Worm (Caenorhabditis elegans): ENCODE results near the gene Y73B6A.3.

The Y73B6A.3 gene

ce11 chrIV:6785151-6785550 is 45.1 kb upstream of the Y73B6A.3 start, which contains the start of gene dyci-1:
Gene dyci-1, minus strand, starts transcription at chrIV:6785272.
- no peak for TF ChIP-seq tlf-1 (GFP tag; optimal IDR thresholded peaks at IDR 0.05)
- peak; percentile 7 for TF ChIP-seq attf-5 (GFP tag; optimal IDR thresholded peaks at IDR 0.05)
- TF ChIP-seq lin-26 (GFP tag; IDR thresholded peaks at IDR 0.05) = no peak
- no peak for TF ChIP-seq lin-40 (tag; optimal IDR thresholded peaks at IDR 0.05)
- TF ChIP-seq lin-35 (GFP tag; optimal IDR thresholded peaks at IDR 0.05) = no peak
- TF ChIP-seq K11D2.4 (GFP tag; IDR thresholded peaks at IDR 0.05) = no peak
- peak; percentile 47; the same call in 1 of the 2 replicates for TF ChIP-seq mcd-1 (GFP tag; IDR thresholded peaks at IDR 0.05)
- no peak for TF ChIP-seq ztf-18 (tag; optimal IDR thresholded peaks at IDR 0.05)
- no peak for TF ChIP-seq egrh-3 (GFP tag; IDR thresholded peaks at IDR 0.05)
- no peak for TF ChIP-seq ztf-25 (GFP tag; IDR thresholded peaks at IDR 0.05)
- TF ChIP-seq snpc-1.3 (tag; optimal IDR thresholded peaks at IDR 0.05; ENCODE audit: insufficient read depth) = no peak
- TF ChIP-seq sdz-38 (tag; optimal IDR thresholded peaks at IDR 0.05) = no peak
- peak; percentile 3 for TF ChIP-seq ZK185.1 (tag; optimal IDR thresholded peaks at IDR 0.05; ENCODE audit: poor library complexity, severe bottlenecking)
- no peak for TF ChIP-seq ceh-27 (GFP tag; optimal IDR thresholded peaks at IDR 0.05)
- no peak for TF ChIP-seq unc-130 (GFP tag; optimal IDR thresholded peaks at IDR 0.05)
- no peak for TF ChIP-seq ztf-3 (GFP tag; optimal IDR thresholded peaks at IDR 0.05)
- 0 out of 2 replicates have a peak, but pooled peaks have one; percentile 18 for TF ChIP-seq madf-6 (GFP tag; IDR thresholded peaks at IDR 0.05)
- TF ChIP-seq hlh-26 (GFP tag; conservative IDR thresholded peaks at IDR 0.05) = no peak
- TF ChIP-seq hsf-1 (GFP tag; IDR thresholded peaks at IDR 0.05) = no peak
- no peak for TF ChIP-seq Y67H2A.10 (GFP tag; conservative IDR thresholded peaks at IDR 0.05)
- TF ChIP-seq ceh-40 (GFP tag; IDR thresholded peaks at IDR 0.05) = no peak
- no peak for TF ChIP-seq rec-8 (tag; optimal IDR thresholded peaks at IDR 0.05)
- TF ChIP-seq madf-10 (tag; optimal IDR thresholded peaks at IDR 0.05) = no peak
- peak; percentile 62; the same call in 1 of the 2 replicates for TF ChIP-seq hmg-1.2 (GFP tag; IDR thresholded peaks at IDR 0.05)
- peak; percentile 27 for TF ChIP-seq nhr-80 (tag; optimal IDR thresholded peaks at IDR 0.05)
- TF ChIP-seq D2030.7 (GFP tag; IDR thresholded peaks at IDR 0.05) = no peak
- peak; percentile 36; the same call in 1 of the 2 replicates for TF ChIP-seq nfyb-1 (GFP tag; IDR thresholded peaks at IDR 0.05)
- no peak for TF ChIP-seq egl-44 (GFP tag; IDR thresholded peaks at IDR 0.05)
- TF ChIP-seq pbrm-1 (GFP tag; IDR thresholded peaks at IDR 0.05) = 0 out of 2 replicates have a peak, but pooled peaks have one; percentile 11
- no peak for TF ChIP-seq Y53G8AR.9 (GFP tag; conservative IDR thresholded peaks at IDR 0.05)
- TF ChIP-seq mel-28 (tag; optimal IDR thresholded peaks at IDR 0.05; ENCODE audit: borderline replicate concordance) = no peak
- no peak for TF ChIP-seq ceh-58 (GFP tag; IDR thresholded peaks at IDR 0.05)
- TF ChIP-seq lin-54 (GFP tag; optimal IDR thresholded peaks at IDR 0.05) = no peak

DNA sequence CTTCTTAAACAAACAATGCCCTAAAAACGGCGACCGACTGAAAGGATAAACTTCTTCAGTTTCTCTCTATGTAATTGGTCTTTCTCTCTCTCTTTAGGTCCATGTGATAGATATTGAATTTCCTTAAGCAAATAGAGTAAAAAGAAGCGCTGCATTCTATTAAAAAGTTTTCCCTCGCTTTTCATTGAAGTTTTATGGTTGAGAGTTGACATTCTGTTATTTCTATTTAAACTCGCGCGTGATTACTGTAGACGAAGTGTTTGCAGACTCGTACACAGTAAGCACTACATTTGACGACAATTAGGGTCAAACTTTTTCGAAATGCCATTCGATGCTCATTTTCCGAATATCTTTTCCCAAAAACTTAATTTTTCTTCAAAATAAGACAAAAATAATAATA is 37.1 kb upstream of the Y73B6A.3 start:
- TF ChIP-seq F22D6.2 (tag; optimal IDR thresholded peaks at IDR 0.05) (no peak), nfyb-1 (GFP tag; IDR thresholded peaks at IDR 0.05) (no peak), dpl-1 (GFP tag; optimal IDR thresholded peaks at IDR 0.05) (peak; percentile 34), snpc-4 (GFP tag; optimal IDR thresholded peaks at IDR 0.05) (no peak), snpc-4 (tag; optimal IDR thresholded peaks at IDR 0.05) (peak in 2 of 4 experiments; percentile 65 to 71), nhr-120 (GFP tag; IDR thresholded peaks at IDR 0.05) (no peak), lin-26 (GFP tag; IDR thresholded peaks at IDR 0.05) (no peak), ceh-27 (GFP tag; optimal IDR thresholded peaks at IDR 0.05) (no peak), Y53F4B.3 (GFP tag; IDR thresholded peaks at IDR 0.05) (no peak), B0035.1 (tag; optimal IDR thresholded peaks at IDR 0.05) (no peak), mxl-1 (tag; optimal IDR thresholded peaks at IDR 0.05) (no peak), D2030.7 (GFP tag; IDR thresholded peaks at IDR 0.05) (0 out of 2 replicates have a peak, but pooled peaks have one; percentile 19), attf-5 (GFP tag; optimal IDR thresholded peaks at IDR 0.05) (no peak), xnd-1 (tag; optimal IDR thresholded peaks at IDR 0.05) (peak; percentile 19), egl-18 (GFP tag; IDR thresholded peaks at IDR 0.05) (no peak), efl-1 (GFP tag; optimal IDR thresholded peaks at IDR 0.05) (peak; percentile 61), lsl-1 (GFP tag; optimal IDR thresholded peaks at IDR 0.05) (peak; percentile 79), egl-44 (GFP tag; IDR thresholded peaks at IDR 0.05) (no peak), unc-130 (GFP tag; optimal IDR thresholded peaks at IDR 0.05) (peak; percentile 32), F52B5.7 (tag; optimal IDR thresholded peaks at IDR 0.05) (no peak), ZK185.1 (tag; optimal IDR thresholded peaks at IDR 0.05; ENCODE audit: poor library complexity, severe bottlenecking) (no peak), ceh-91 (GFP tag; IDR thresholded peaks at IDR 0.05) (no peak), ztf-28 (GFP tag; IDR thresholded peaks at IDR 0.05) (no peak)

Data from whole organism, young adult.